Fruit fly (Drosophila melanogaster) whole organism, embryonic: ENCODE results near the gene udt.

Source experiments
- Awh ChIP-seq: fragments of 200-800 bp; sonication (Bioruptor generic); IDR thresholded peaks from 2 replicates; pipeline ENCODE4, ENCODE4 v1.3.6; 2022; ENCODE audit warnings: missing biosample characterization, missing genetic modification characterization
- BtbVII ChIP-seq: fragments of 200-800 bp; sonication (Bioruptor generic); optimal IDR thresholded peaks from 3 replicates; lab custom pipeline; 2017; ENCODE audit warnings: missing biosample characterization, mild to moderate bottlenecking, missing genetic modification characterization
- CG12299 ChIP-seq: fragments of 200-800 bp; sonication (Bioruptor generic); optimal IDR thresholded peaks from 2 replicates; lab custom pipeline; 2018; ENCODE audit warnings: missing biosample characterization, mild to moderate bottlenecking, missing genetic modification characterization
- CG13624 ChIP-seq: fragments of 200-800 bp; sonication (Bioruptor generic); optimal IDR thresholded peaks from 2 replicates; lab custom pipeline; 2016; ENCODE audit warnings: missing biosample characterization, missing genetic modification characterization
- CG13775 ChIP-seq: fragments of 200-800 bp; sonication (Bioruptor generic); optimal IDR thresholded peaks from 3 replicates; lab custom pipeline; 2017; ENCODE audit warnings: missing biosample characterization, mild to moderate bottlenecking, missing genetic modification characterization
- CG14050 ChIP-seq: fragments of 200-800 bp; sonication (Bioruptor generic); IDR thresholded peaks from 3 replicates; pipeline ENCODE4 v1.3.6; 2022; ENCODE audit warnings: missing biosample characterization, missing genetic modification characterization
- CG14667 ChIP-seq: fragments of 200-800 bp; sonication (Bioruptor generic); IDR thresholded peaks from 2 replicates; pipeline ENCODE4 v1.3.6; 2022; ENCODE audit warnings: missing biosample characterization, missing genetic modification characterization
- CG14710 ChIP-seq: fragments of 200-800 bp; sonication (Bioruptor generic); optimal IDR thresholded peaks from 3 replicates; lab custom pipeline; 2019; ENCODE audit warnings: missing biosample characterization, mild to moderate bottlenecking, missing genetic modification characterization, moderate library complexity
- CG14860 ChIP-seq: fragments of 200-800 bp; sonication (Bioruptor generic); IDR thresholded peaks from 3 replicates; pipeline ENCODE4 v1.3.6; 2022; ENCODE audit warnings: missing biosample characterization, missing genetic modification characterization; ENCODE audit not compliant: partially characterized antibody
- CG15479 ChIP-seq: fragments of 200-800 bp; sonication (Bioruptor generic); optimal IDR thresholded peaks from 3 replicates; lab custom pipeline; 2019; ENCODE audit warnings: missing biosample characterization, mild to moderate bottlenecking, missing genetic modification characterization, moderate library complexity
- CG15514 ChIP-seq: fragments of 200-800 bp; sonication (Bioruptor generic); optimal IDR thresholded peaks from 3 replicates; lab custom pipeline; 2017; ENCODE audit warnings: missing biosample characterization, missing genetic modification characterization, mild to moderate bottlenecking, moderate library complexity, missing genetic modification reagents
- CG16813 ChIP-seq: fragments of 200-800 bp; sonication (Bioruptor generic); IDR thresholded peaks from 3 replicates; pipeline ENCODE4 v1.3.6; 2022; ENCODE audit warnings: missing biosample characterization, missing genetic modification characterization; ENCODE audit not compliant: partially characterized antibody
- CG18262 ChIP-seq: fragments of 200-800 bp; optimal IDR thresholded peaks from 3 replicates; lab custom pipeline; 2019; ENCODE audit warnings: missing biosample characterization, mild to moderate bottlenecking, missing genetic modification characterization, moderate library complexity
- CG30403 ChIP-seq: fragments of 200-800 bp; sonication (Bioruptor generic); optimal IDR thresholded peaks from 3 replicates; lab custom pipeline; 2016; ENCODE audit warnings: missing biosample characterization, missing genetic modification characterization
- CG3065 ChIP-seq: fragments of 200-800 bp; sonication (Bioruptor generic); optimal IDR thresholded peaks from 2 replicates; lab custom pipeline; 2016; ENCODE audit warnings: missing biosample characterization, missing genetic modification characterization
- CG4282 ChIP-seq: fragments of 200-800 bp; sonication (Bioruptor generic); optimal IDR thresholded peaks from 2 replicates; lab custom pipeline; 2016; ENCODE audit warnings: missing biosample characterization, missing genetic modification characterization
- CG4360 ChIP-seq: fragments of 200-800 bp; sonication (Bioruptor generic); IDR thresholded peaks from 2 replicates; pipeline ENCODE4 v1.3.6; 2022; ENCODE audit warnings: missing biosample characterization, missing genetic modification characterization
- CG7963 ChIP-seq: fragments of 200-800 bp; sonication (Bioruptor generic); IDR thresholded peaks from 3 replicates; pipeline ENCODE4 v1.3.6; 2022; ENCODE audit warnings: missing biosample characterization, missing genetic modification characterization; ENCODE audit not compliant: partially characterized antibody
- CG8924 ChIP-seq: fragments of 200-800 bp; optimal IDR thresholded peaks from 3 replicates; lab custom pipeline; 2019; ENCODE audit warnings: missing biosample characterization, mild to moderate bottlenecking, missing genetic modification characterization, moderate library complexity
- CG8944 ChIP-seq: fragments of 200-800 bp; sonication (Bioruptor generic); optimal IDR thresholded peaks from 3 replicates; lab custom pipeline; 2016; ENCODE audit warnings: missing biosample characterization, missing genetic modification characterization
- Chrac-16 ChIP-seq: fragments of 200-800 bp; sonication (Bioruptor generic); optimal IDR thresholded peaks from 3 replicates; lab custom pipeline; 2016; ENCODE audit warnings: missing biosample characterization, missing genetic modification characterization
- D19B ChIP-seq: fragments of 200-800 bp; sonication (Bioruptor generic); optimal IDR thresholded peaks from 2 replicates; lab custom pipeline; 2017; ENCODE audit warnings: missing biosample characterization, mild to moderate bottlenecking, missing genetic modification characterization
- Dek ChIP-seq: fragments of 200-800 bp; sonication (Bioruptor generic); optimal IDR thresholded peaks from 3 replicates; lab custom pipeline; 2019; ENCODE audit warnings: missing biosample characterization, mild to moderate bottlenecking, missing genetic modification characterization, moderate library complexity
- ERR ChIP-seq: fragments of 200-800 bp; sonication (Bioruptor generic); optimal IDR thresholded peaks from 2 replicates; lab custom pipeline; 2016; ENCODE audit warnings: missing biosample characterization, missing genetic modification characterization
- Elba2 ChIP-seq: fragments of 200-800 bp; sonication (Bioruptor generic); optimal IDR thresholded peaks from 3 replicates; lab custom pipeline; 2016; ENCODE audit warnings: missing biosample characterization, missing genetic modification characterization
- Fer2 ChIP-seq: fragments of 200-800 bp; sonication (Bioruptor generic); optimal IDR thresholded peaks from 2 replicates; lab custom pipeline; 2018; ENCODE audit warnings: missing biosample characterization, mild to moderate bottlenecking, missing genetic modification characterization, moderate library complexity
- Hr51 ChIP-seq, 2 experiments: fragments of 200-800 bp; sonication (Bioruptor generic); optimal IDR thresholded peaks; 2 replicates in 1 of 2; 3 replicates in 1 of 2; lab custom pipeline; 2016 to 2018; ENCODE audit warnings: missing biosample characterization in 2 of 2, missing genetic modification characterization in 2 of 2, mild to moderate bottlenecking in 1 of 2, moderate library complexity in 1 of 2
- Myb ChIP-seq: fragments of 200-800 bp; sonication (Bioruptor generic); optimal IDR thresholded peaks from 2 replicates; lab custom pipeline; 2016; ENCODE audit warnings: missing biosample characterization, missing genetic modification characterization
- Stat92E ChIP-seq, 3 experiments: fragments of >200 bp in 2 of 3; fragments of 200-800 bp in 1 of 3; sonication (Bioruptor generic) in 1 of 3; optimal IDR thresholded peaks; 2 replicates each; lab custom pipeline; 2017 to 2019; ENCODE audit warnings: missing biosample characterization in 3 of 3, missing genetic modification characterization in 3 of 3, mild to moderate bottlenecking in 1 of 3, moderate library complexity in 1 of 3
- al ChIP-seq: fragments of 200-800 bp; sonication (Bioruptor generic); IDR thresholded peaks from 2 replicates; pipeline ENCODE4 v1.3.6; 2022; ENCODE audit warnings: missing biosample characterization, missing genetic modification characterization
- crc ChIP-seq: fragments of 200-800 bp; sonication (Bioruptor generic); optimal IDR thresholded peaks from 2 replicates; lab custom pipeline; 2016; ENCODE audit warnings: missing biosample characterization, missing genetic modification characterization
- da ChIP-seq: fragments of 200-800 bp; sonication (Bioruptor generic); optimal IDR thresholded peaks from 2 replicates; lab custom pipeline; 2016; ENCODE audit warnings: missing biosample characterization, missing genetic modification characterization
- dimm ChIP-seq: fragments of 200-800 bp; sonication (Bioruptor generic); IDR thresholded peaks from 2 replicates; pipeline ENCODE4 v1.3.6; 2022; ENCODE audit warnings: missing biosample characterization, missing genetic modification characterization
- eve ChIP-seq, 2 experiments: fragments of >200 bp; optimal IDR thresholded peaks; 2 replicates each; lab custom pipeline; 2017; ENCODE audit warnings: missing biosample characterization in 2 of 2, missing genetic modification characterization in 2 of 2
- fd96Cb ChIP-seq: fragments of 200-800 bp; sonication (Bioruptor generic); optimal IDR thresholded peaks from 2 replicates; lab custom pipeline; 2018; ENCODE audit warnings: missing biosample characterization, mild to moderate bottlenecking, missing genetic modification characterization, moderate library complexity
- gcm ChIP-seq: fragments of 200-800 bp; sonication (Bioruptor generic); optimal IDR thresholded peaks from 2 replicates; lab custom pipeline; 2019; ENCODE audit warnings: missing biosample characterization, mild to moderate bottlenecking, missing genetic modification characterization, moderate library complexity
- gt ChIP-seq: fragments of 200-800 bp; sonication (Bioruptor generic); IDR thresholded peaks from 2 replicates; pipeline ENCODE4 v1.3.6; 2022; ENCODE audit warnings: missing biosample characterization, missing genetic modification characterization
- inv ChIP-seq: fragments of 200-800 bp; sonication (Bioruptor generic); IDR thresholded peaks from 2 replicates; pipeline ENCODE4 v1.3.6; 2022; ENCODE audit warnings: missing biosample characterization, missing genetic modification characterization; ENCODE audit not compliant: partially characterized antibody
- lola ChIP-seq, 3 experiments: fragments of >200 bp in 2 of 3; fragments of 200-800 bp in 1 of 3; sonication (Bioruptor generic) in 1 of 3; optimal IDR thresholded peaks; 2 replicates each; lab custom pipeline; 2017 to 2019; ENCODE audit warnings: missing biosample characterization in 3 of 3, missing genetic modification characterization in 3 of 3, mild to moderate bottlenecking in 1 of 3, moderate library complexity in 1 of 3
- maf-S ChIP-seq: fragments of 200-800 bp; sonication (Bioruptor generic); optimal IDR thresholded peaks from 2 replicates; lab custom pipeline; 2016; ENCODE audit warnings: missing biosample characterization, missing genetic modification characterization
- nerfin-1 ChIP-seq: fragments of 200-800 bp; sonication (Bioruptor generic); optimal IDR thresholded peaks from 3 replicates; lab custom pipeline; 2019; ENCODE audit warnings: missing biosample characterization, mild to moderate bottlenecking, missing genetic modification characterization, moderate library complexity
- prd ChIP-seq, 3 experiments: fragments of >200 bp in 2 of 3; fragments of 200-800 bp in 1 of 3; sonication (Bioruptor generic) in 1 of 3; optimal IDR thresholded peaks in 2 of 3; IDR thresholded peaks in 1 of 3; 2 replicates in 2 of 3; 3 replicates in 1 of 3; pipeline versions ENCODE4 v1.3.6 to Lab custom; 2017 to 2022; ENCODE audit warnings: missing biosample characterization in 1 of 3, missing genetic modification characterization in 1 of 3
- pros ChIP-seq: fragments of 200-800 bp; sonication (Bioruptor generic); optimal IDR thresholded peaks from 3 replicates; lab custom pipeline; 2019; ENCODE audit warnings: missing biosample characterization, mild to moderate bottlenecking, missing genetic modification characterization, moderate library complexity
- psq ChIP-seq: fragments of 200-800 bp; sonication (Bioruptor generic); optimal IDR thresholded peaks from 2 replicates; lab custom pipeline; 2017; ENCODE audit warnings: missing biosample characterization, missing genetic modification characterization
- pzg ChIP-seq: fragments of 200-800 bp; sonication (Bioruptor generic); optimal IDR thresholded peaks from 3 replicates; lab custom pipeline; 2018; ENCODE audit warnings: missing biosample characterization, mild to moderate bottlenecking, missing genetic modification characterization, moderate library complexity
- sim ChIP-seq: fragments of 200-800 bp; sonication (Bioruptor generic); IDR thresholded peaks from 2 replicates; pipeline ENCODE4 v1.3.6; 2022; ENCODE audit warnings: missing biosample characterization, missing genetic modification characterization
- trh ChIP-seq: fragments of 200-800 bp; sonication (Bioruptor generic); optimal IDR thresholded peaks from 2 replicates; lab custom pipeline; 2016; ENCODE audit warnings: missing biosample characterization, missing genetic modification characterization
- vvl ChIP-seq: fragments of 200-800 bp; sonication (Bioruptor generic); IDR thresholded peaks from 2 replicates; pipeline ENCODE4 v1.3.6; 2022; ENCODE audit warnings: missing biosample characterization, missing genetic modification characterization
- wdn ChIP-seq: fragments of 200-800 bp; sonication (Bioruptor generic); IDR thresholded peaks from 2 replicates; pipeline ENCODE4 v1.3.6; 2022; ENCODE audit warnings: missing biosample characterization, missing genetic modification characterization
- wek ChIP-seq: fragments of 200-800 bp; sonication (Bioruptor generic); optimal IDR thresholded peaks from 3 replicates; lab custom pipeline; 2018; ENCODE audit warnings: missing biosample characterization, mild to moderate bottlenecking, missing genetic modification characterization, moderate library complexity

Gene udt

dm6 chr3R:23721936-23722335, 41.1 kb downstream of the udt start (continued):
- TF ChIP-seq Hr51 (GFP tag; optimal IDR thresholded peaks at IDR 0.05; lab: Kevin White, UChicago) (peak in 1 of 2 experiments; percentile 16), CG15479 (GFP tag; lab: Kevin White, UChicago) (no peak), BtbVII (GFP tag; lab: Kevin White, UChicago) (no peak), fd96Cb (no peak), maf-S (GFP tag; lab: Kevin White, UChicago) (peak; percentile 9), CG4360 (no peak), CG7963 (GFP tag; lab: Robert Waterston, UW) (no peak), CG13624 (GFP tag; lab: Kevin White, UChicago) (no peak), Elba2 (GFP tag; lab: Kevin White, UChicago) (no peak), pzg (GFP tag; lab: Kevin White, UChicago) (peak; percentile 20), inv (no peak), CG4282 (GFP tag; lab: Kevin White, UChicago) (no peak), da (no peak), wek (no peak), crc (GFP tag; lab: Kevin White, UChicago) (no peak), D19B (no peak), CG14667 (no peak), CG14710 (peak; percentile 14), sim (GFP tag; lab: Robert Waterston, UW) (no peak), gt (GFP tag; lab: Robert Waterston, UW) (no peak), pros (GFP tag; lab: Kevin White, UChicago) (peak; percentile 80), ERR (GFP tag; lab: Kevin White, UChicago) (no peak), al (GFP tag; lab: Robert Waterston, UW) (no peak), CG13775 (GFP tag; lab: Kevin White, UChicago) (peak; percentile 3), prd (optimal IDR thresholded peaks at IDR 0.05; lab: Kevin White, UChicago) (no peak), prd (GFP tag; IDR thresholded peaks at IDR 0.05; lab: Robert Waterston, UW) (no peak), Fer2 (tag; lab: Kevin White, UChicago) (no peak), CG8944 (no peak), Stat92E (GFP tag; optimal IDR thresholded peaks at IDR 0.05; lab: Kevin White, UChicago) (no peak), CG15514 (peak; percentile 34), CG14860 (no peak), wdn (GFP tag; lab: Robert Waterston, UW) (no peak), dimm (no peak), CG3065 (GFP tag; lab: Kevin White, UChicago) (no peak), eve (GFP tag; optimal IDR thresholded peaks at IDR 0.05; lab: Kevin White, UChicago) (peak in 1 of 2 experiments; percentile 31), CG8924 (tag; lab: Kevin White, UChicago) (peak; percentile 12), trh (GFP tag; lab: Kevin White, UChicago) (no peak), lola (GFP tag; optimal IDR thresholded peaks at IDR 0.05; lab: Kevin White, UChicago) (no peak), psq (GFP tag; lab: Kevin White, UChicago) (no peak), gcm (no peak), CG18262 (tag; lab: Kevin White, UChicago) (peak; percentile 26), CG12299 (no peak), Dek (tag; lab: Kevin White, UChicago) (peak; percentile 83), Awh (GFP tag; lab: Robert Waterston, UW) (no peak), CG16813 (GFP tag; lab: Robert Waterston, UW) (no peak), CG30403 (GFP tag; lab: Kevin White, UChicago) (peak; percentile 42), Chrac-16 (GFP tag; lab: Kevin White, UChicago) (no peak), nerfin-1 (tag; lab: Kevin White, UChicago) (no peak), Myb (GFP tag; lab: Kevin White, UChicago) (peak; percentile 70), vvl (GFP tag; lab: Robert Waterston, UW) (peak; percentile 40; the same call in 1 of the 2 replicates), CG14050 (GFP tag; lab: Robert Waterston, UW) (no peak)
